Worm (Caenorhabditis elegans): ENCODE data around the gene efl-1.

The efl-1 gene

DNA sequence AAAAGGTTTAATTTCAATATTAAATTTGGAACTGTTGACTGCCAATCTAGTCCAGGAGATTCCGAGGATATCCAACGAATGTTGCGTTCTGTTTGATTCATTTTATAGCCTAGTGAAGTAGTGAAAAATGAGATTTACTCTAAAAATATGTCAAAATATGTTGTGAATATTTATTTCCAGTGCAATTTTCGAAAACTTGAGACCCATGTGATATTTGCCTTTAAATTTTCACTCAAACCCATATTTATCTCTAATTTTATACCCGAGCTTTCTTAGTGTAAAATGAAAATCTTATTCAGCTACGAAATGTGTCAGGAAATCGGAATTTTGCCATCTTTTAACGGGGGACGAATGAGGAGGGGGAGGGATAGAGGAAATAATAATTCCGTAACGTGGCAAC lies 55.6 kb downstream of the efl-1 start, which contains the start of gene F09C6.16:
F09C6.16 (minus strand) TSS at position 101 of the 400 bp plus-strand sequence.
- no peak for TF ChIP-seq fos-1 (tag; optimal IDR thresholded peaks at IDR 0.05)
- TF ChIP-seq unc-62 (GFP tag; optimal IDR thresholded peaks at IDR 0.05 in 1 of 2): peak in 1 of 2 experiments; percentile 6
- no peak for TF ChIP-seq unc-62 (tag; optimal IDR thresholded peaks at IDR 0.05)

All from whole organism, L4 larva.